Worm (Caenorhabditis elegans) whole organism, young adult: ENCODE data around the gene F26F12.4.

Experiments
- B0261.1 ChIP-seq: sonication (generic microtip); optimal IDR thresholded peaks from 2 replicates; lab custom pipeline; 2016; ENCODE audit warnings: mild to moderate bottlenecking, missing genetic modification characterization, moderate library complexity, missing compliant biosample characterization
- F49E8.2 ChIP-seq: sonication (generic microtip); optimal IDR thresholded peaks from 3 replicates; lab custom pipeline; 2017; ENCODE audit warnings: missing genetic modification characterization, mild to moderate bottlenecking, missing compliant biosample characterization, antibody characterized with exemption, moderate library complexity; ENCODE audit not compliant: insufficient read depth
- F52B5.7 ChIP-seq: sonication (generic microtip); optimal IDR thresholded peaks from 2 replicates; lab custom pipeline; 2016; ENCODE audit warnings: mild to moderate bottlenecking, missing genetic modification characterization, missing compliant biosample characterization
- F55B11.4 ChIP-seq: sonication (generic microtip); optimal IDR thresholded peaks from 2 replicates; lab custom pipeline; 2016; ENCODE audit warnings: missing compliant biosample characterization, missing genetic modification characterization, borderline replicate concordance; ENCODE audit not compliant: insufficient read depth
- F57A8.1 ChIP-seq: fragments of 200-800 bp; sonication (Bioruptor generic); optimal IDR thresholded peaks from 2 replicates; lab custom pipeline; 2018; ENCODE audit warnings: mild to moderate bottlenecking, missing genetic modification characterization, moderate library complexity, missing compliant biosample characterization
- F57C9.4 ChIP-seq: sonication (generic microtip); optimal IDR thresholded peaks from 2 replicates; lab custom pipeline; 2017; ENCODE audit warnings: mild to moderate bottlenecking, missing genetic modification characterization, missing compliant biosample characterization
- Y56A3A.18 ChIP-seq: fragments of 200-800 bp; sonication (Bioruptor generic); IDR thresholded peaks from 2 replicates; pipeline ENCODE4 v1.3.6; 2022; ENCODE audit warnings: missing genetic modification reagents, missing genetic modification characterization, missing compliant biosample characterization
- Y67H2A.10 ChIP-seq: fragments of 200-800 bp; sonication (Bioruptor generic); conservative IDR thresholded peaks from 2 replicates; pipeline ENCODE4 v1.3.6; 2022; ENCODE audit warnings: missing genetic modification reagents, missing genetic modification characterization, missing compliant biosample characterization
- ZK185.1 ChIP-seq: sonication (generic microtip); optimal IDR thresholded peaks from 2 replicates; lab custom pipeline; 2016; ENCODE audit warnings: mild to moderate bottlenecking, missing genetic modification characterization, missing compliant biosample characterization; ENCODE audit not compliant: poor library complexity, severe bottlenecking
- atf-7 ChIP-seq: sonication (generic microtip); optimal IDR thresholded peaks from 2 replicates; lab custom pipeline; 2017; ENCODE audit warnings: mild to moderate bottlenecking, missing genetic modification characterization, missing compliant biosample characterization
- athp-1 ChIP-seq: sonication (generic microtip); optimal IDR thresholded peaks from 2 replicates; lab custom pipeline; 2017; ENCODE audit warnings: mild to moderate bottlenecking, missing genetic modification characterization, missing compliant biosample characterization
- ceh-58 ChIP-seq: fragments of 200-800 bp; sonication (Bioruptor generic); IDR thresholded peaks from 2 replicates; pipeline ENCODE4 v1.3.6; 2022; ENCODE audit warnings: missing genetic modification characterization, missing compliant biosample characterization
- dox-1 ChIP-seq: fragments of 200-800 bp; sonication (Bioruptor generic); IDR thresholded peaks from 2 replicates; pipeline ENCODE4 v1.3.6; 2022; ENCODE audit warnings: missing genetic modification reagents, missing genetic modification characterization, missing compliant biosample characterization
- egrh-3 ChIP-seq: fragments of 200-800 bp; sonication (Bioruptor generic); IDR thresholded peaks from 2 replicates; pipeline ENCODE4 v1.3.6; 2022; ENCODE audit warnings: missing genetic modification reagents, missing genetic modification characterization, missing compliant biosample characterization
- ets-4 ChIP-seq: fragments of 200-800 bp; sonication (Bioruptor generic); optimal IDR thresholded peaks from 2 replicates; lab custom pipeline; 2018; ENCODE audit warnings: mild to moderate bottlenecking, missing genetic modification characterization, missing compliant biosample characterization
- hmg-1.2 ChIP-seq: fragments of 200-800 bp; sonication (Bioruptor generic); IDR thresholded peaks from 2 replicates; pipeline ENCODE4 v1.3.6; 2022; ENCODE audit warnings: missing genetic modification reagents, missing genetic modification characterization, missing compliant biosample characterization
- hmg-20 ChIP-seq: fragments of 200-800 bp; sonication (Bioruptor generic); IDR thresholded peaks from 2 replicates; pipeline ENCODE4 v1.3.6; 2022; ENCODE audit warnings: missing genetic modification reagents, missing genetic modification characterization, missing compliant biosample characterization
- let-607 ChIP-seq, 2 experiments: fragments of 200-800 bp in 1 of 2; sonication (Bioruptor generic) in 1 of 2; sonication (generic microtip) in 1 of 2; optimal IDR thresholded peaks; 2 replicates each; lab custom pipeline; 2016 to 2018; ENCODE audit warnings: mild to moderate bottlenecking in 2 of 2, missing compliant biosample characterization in 2 of 2, missing genetic modification characterization in 2 of 2, moderate library complexity in 2 of 2, missing genotype in 1 of 2
- madf-10 ChIP-seq: sonication (generic microtip); optimal IDR thresholded peaks from 2 replicates; lab custom pipeline; 2016; ENCODE audit warnings: mild to moderate bottlenecking, missing genetic modification characterization, missing compliant biosample characterization
- tbx-9 ChIP-seq: sonication (generic microtip); optimal IDR thresholded peaks from 2 replicates; lab custom pipeline; 2016; ENCODE audit warnings: borderline replicate concordance, missing genetic modification characterization, inconsistent platforms, missing compliant biosample characterization
- ztf-22 ChIP-seq: fragments of 200-800 bp; sonication (Bioruptor generic); optimal IDR thresholded peaks from 2 replicates; lab custom pipeline; 2018; ENCODE audit warnings: mild to moderate bottlenecking, missing genetic modification characterization, moderate library complexity, missing compliant biosample characterization

F26F12.4 gene

DNA sequence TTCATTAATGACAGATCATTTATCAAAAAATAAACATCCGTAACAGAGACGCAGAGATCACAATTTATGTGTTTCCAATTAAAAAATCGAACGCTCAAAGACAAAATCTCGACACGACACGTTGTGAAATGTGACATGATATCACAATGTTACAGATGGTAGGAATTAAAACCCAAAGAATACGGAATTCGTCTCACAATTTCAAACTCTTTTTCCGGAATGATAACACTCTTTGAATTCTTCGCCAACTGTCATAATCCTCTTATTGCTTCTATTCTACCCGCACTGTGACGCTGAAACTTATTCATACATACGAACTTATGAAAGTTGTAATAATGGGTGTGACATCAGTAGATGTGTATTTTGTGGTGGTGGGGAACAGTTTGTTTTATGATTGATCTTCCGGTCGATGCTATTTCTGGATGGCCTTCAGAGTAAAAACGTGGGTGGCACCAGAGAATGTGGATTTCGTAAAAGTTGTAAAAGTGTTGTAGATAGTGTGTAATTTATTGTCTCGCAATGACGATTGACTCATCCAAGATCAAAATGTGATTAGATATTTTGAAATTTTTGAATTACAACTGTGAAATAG is 52.6 kb downstream of the F26F12.4 start (continued):
- TF ChIP-seq B0261.1 (tag; lab: Kevin White, UChicago), result no peak
- no peak for TF ChIP-seq hmg-20
- TF ChIP-seq Y67H2A.10, result no peak
- no peak for TF ChIP-seq madf-10
- no peak for TF ChIP-seq egrh-3
- TF ChIP-seq athp-1, result no peak
- TF ChIP-seq F49E8.2 (tag; lab: Kevin White, UChicago), result no peak
- no peak for TF ChIP-seq ceh-58 (GFP tag; lab: Robert Waterston, UW)
- TF ChIP-seq Y56A3A.18 (GFP tag; lab: Robert Waterston, UW), result no peak
- peak; percentile 38 for TF ChIP-seq ets-4 (GFP tag; lab: Kevin White, UChicago)
- no peak for TF ChIP-seq tbx-9
- TF ChIP-seq F52B5.7 (tag; lab: Kevin White, UChicago), result no peak
- no peak for TF ChIP-seq ZK185.1 (tag; lab: Kevin White, UChicago)
- TF ChIP-seq F57C9.4 (tag; lab: Kevin White, UChicago), result no peak
- peak; percentile 42 for TF ChIP-seq atf-7 (tag; lab: Kevin White, UChicago)
- TF ChIP-seq F57A8.1, result no peak
- TF ChIP-seq ztf-22 (GFP tag; lab: Kevin White, UChicago), result no peak
- no peak for TF ChIP-seq F55B11.4 (tag; lab: Kevin White, UChicago)
- no peak for TF ChIP-seq hmg-1.2 (GFP tag; lab: Robert Waterston, UW)
- no peak for TF ChIP-seq dox-1 (GFP tag; lab: Robert Waterston, UW)
- peak in 1 of 2 experiments; percentile 14 for TF ChIP-seq let-607 (tag; optimal IDR thresholded peaks at IDR 0.05; lab: Kevin White, UChicago)
